Worm (Caenorhabditis elegans): ENCODE measurements around the gene ZC506.1.

Gene ZC506.1

ce11 chrX:9956052-9956451 lies 2.7 kb upstream of the ZC506.1 start:
- no peak for TF ChIP-seq unc-62 (GFP tag; optimal IDR thresholded peaks at IDR 0.05)

DNA sequence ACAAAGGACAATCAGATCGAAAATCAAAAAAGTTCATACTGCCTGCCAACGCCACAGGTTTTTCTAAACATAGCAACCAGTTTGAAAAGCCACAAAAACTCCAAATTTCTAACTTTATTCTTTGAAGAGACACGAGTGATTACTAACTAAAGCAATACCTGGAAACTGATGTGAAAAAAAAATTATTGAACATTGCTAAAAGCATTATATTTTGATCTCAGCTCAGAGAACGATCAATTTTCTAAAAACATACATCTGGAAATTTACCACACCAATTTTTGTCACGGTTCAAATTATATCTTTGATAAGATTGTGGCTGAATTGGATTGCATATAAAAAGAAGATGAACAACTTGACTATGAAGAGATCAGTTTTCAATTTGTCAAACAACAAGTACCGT lies 1.3 kb upstream of the ZC506.1 start:
- TF ChIP-seq unc-62 (GFP tag; optimal IDR thresholded peaks at IDR 0.05) = no peak

DNA sequence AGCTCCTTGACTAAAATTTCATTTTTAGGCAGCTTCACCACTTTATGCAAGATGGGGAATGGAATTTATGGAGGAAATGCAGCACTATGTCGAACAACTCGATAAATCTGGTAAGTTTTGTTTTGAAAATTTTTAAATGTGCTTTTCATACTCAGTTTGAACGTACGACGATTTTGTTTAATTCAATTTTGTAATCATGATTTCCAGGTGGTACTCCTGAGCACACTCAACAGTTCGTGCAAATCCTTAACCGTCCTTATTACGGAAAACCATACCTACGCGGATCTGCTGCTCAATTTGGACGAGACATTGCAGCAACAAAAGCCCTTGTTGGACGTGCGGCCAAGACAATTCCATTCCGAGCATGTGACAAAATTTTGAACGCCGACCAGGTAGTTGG lies 3.8 kb downstream of the ZC506.1 start:
- no peak for TF ChIP-seq unc-62 (GFP tag; optimal IDR thresholded peaks at IDR 0.05)

DNA sequence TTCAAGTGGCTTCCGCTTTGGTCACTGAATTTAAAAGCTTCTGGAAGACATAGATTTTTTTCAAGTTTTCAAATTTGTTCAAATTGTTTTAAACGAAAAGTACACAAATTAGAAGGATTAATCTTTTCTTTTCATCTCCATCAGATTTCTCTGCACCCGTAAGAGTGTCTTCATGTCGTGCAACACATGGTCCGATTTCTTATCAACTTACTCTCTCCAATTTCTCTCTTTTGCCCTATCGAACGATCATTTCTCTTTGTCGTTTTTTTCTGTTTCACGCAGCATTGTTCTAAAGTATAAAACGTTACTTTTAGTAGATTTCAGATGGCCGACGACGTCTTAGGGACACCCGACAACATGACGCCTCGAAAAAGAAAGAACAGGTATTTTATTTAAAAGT lies 6.5 kb downstream of the ZC506.1 start, which contains the start of gene pssy-1:
pssy-1 (plus strand) TSS at position 318 of the 400 bp plus-strand sequence.
- TF ChIP-seq unc-62 (GFP tag; optimal IDR thresholded peaks at IDR 0.05) = no peak

DNA sequence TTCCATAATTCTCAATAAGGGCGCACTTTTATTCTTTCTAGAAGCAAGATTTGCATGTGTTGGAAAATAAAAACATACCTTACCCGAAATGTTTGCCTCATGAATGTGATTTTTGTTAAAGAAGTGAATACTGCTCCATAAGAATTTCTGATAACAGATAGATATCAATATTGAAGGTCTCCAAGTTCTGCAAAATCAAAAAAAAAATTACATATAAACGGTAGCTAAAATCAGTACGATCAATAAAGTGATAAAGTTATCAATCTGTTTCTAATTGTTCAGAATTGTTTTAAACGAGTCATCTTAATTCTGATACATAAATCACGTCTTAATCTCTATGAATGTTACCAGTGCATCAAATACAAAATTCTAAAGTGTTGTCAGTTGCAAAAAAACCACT lies 17.4 kb downstream of the ZC506.1 start, which contains the start of gene mgl-1:
mgl-1 (minus strand) TSS at position 101 of the 400 bp plus-strand sequence.
- TF ChIP-seq unc-62 (GFP tag; optimal IDR thresholded peaks at IDR 0.05) = no peak

DNA sequence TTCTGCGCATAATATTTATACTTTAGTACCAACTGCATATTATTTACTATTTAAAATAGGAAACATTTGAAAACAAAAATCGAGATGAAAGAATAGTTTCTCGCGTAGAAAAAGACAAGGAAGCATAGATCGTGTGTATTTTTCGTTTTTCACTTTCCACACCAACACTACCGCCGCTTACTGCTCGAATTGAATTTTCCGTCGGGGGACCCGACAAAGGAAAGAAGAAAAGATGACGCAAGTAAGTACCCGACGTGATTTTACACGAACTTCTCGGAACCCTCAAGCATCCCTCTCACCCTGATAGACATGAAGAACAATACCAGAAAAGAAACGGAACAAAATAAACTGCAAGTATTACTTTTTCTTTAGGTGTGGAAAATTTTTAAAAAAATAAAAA lies 22.5 kb downstream of the ZC506.1 start:
- TF ChIP-seq unc-62 (GFP tag; optimal IDR thresholded peaks at IDR 0.05) = no peak

DNA sequence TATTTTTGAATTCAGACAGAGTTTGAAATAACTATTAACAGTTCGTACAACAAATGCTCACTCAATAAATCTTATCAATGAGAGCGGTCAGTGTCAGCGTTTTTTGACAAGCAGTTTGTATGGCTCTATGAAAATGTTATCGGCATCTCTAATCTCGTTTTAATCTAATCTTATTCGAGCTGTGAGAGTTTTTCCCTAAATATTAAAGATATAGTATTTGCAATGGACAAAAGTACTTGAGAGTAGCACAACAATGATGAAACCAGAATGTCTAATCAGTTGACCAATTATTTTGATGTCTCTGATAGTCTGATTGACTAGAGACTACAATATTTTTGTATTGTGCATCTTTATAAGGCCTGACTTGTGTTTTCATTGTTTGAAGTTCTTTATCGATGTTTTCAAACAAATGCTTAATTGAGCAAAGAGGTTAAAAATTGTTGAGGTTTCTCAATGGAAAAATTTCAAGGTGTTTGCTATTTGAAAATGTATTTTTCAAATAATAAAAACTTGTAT lies 26.2 kb downstream of the ZC506.1 start, which contains the start of gene F19C6.5:
F19C6.5 (minus strand) TSS at position 51 of the 516 bp plus-strand sequence.
- no peak for TF ChIP-seq unc-62 (GFP tag; optimal IDR thresholded peaks at IDR 0.05)

DNA sequence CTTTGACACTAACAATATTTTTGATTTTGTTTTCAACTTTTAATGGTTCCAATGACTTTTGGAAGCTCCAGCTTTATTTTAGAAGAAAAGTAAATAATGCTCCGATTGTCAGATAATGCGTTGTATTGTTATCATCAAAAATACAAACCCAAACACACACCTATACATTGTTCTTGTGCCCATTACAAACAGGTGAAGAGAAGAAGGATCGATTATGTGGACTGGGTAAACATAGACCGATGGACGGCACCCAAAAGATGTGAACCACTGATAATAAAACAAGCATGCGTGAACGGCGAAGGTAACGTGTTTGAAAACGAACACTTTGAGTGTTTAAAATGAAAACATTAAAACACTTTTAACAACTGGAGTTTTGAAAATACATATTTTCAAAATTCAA lies 28.4 kb downstream of the ZC506.1 start:
- no peak for TF ChIP-seq unc-62 (GFP tag; optimal IDR thresholded peaks at IDR 0.05)

- no peak for TF ChIP-seq unc-62 (GFP tag; optimal IDR thresholded peaks at IDR 0.05)
These were observed 30.1 kb downstream of the ZC506.1 start for ce11 chrX:9988884-9989283.

DNA sequence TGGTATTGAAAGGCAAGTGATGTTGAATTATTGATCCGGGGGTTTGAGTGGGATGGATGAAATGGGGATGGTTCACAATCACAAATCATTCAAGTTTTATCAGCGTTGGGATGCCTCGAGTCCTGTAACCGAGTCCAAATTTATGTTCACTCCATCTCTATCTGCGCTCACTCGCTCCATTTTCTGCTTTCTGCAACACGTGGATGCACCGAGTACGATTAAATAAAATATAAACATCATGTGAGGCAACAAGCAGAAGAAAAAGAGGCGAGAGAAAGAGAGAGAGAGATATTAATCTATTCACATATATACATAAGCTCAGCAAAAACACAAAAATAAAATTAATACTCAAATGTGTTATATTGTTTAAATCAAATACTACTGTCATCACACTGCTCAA lies 34.3 kb downstream of the ZC506.1 start:
- TF ChIP-seq unc-62 (GFP tag; optimal IDR thresholded peaks at IDR 0.05) = no peak

ce11 chrX:9997344-9997743 lies 38.6 kb downstream of the ZC506.1 start:
- TF ChIP-seq unc-62 (GFP tag; optimal IDR thresholded peaks at IDR 0.05) = no peak

- TF ChIP-seq unc-62 (GFP tag; optimal IDR thresholded peaks at IDR 0.05) = no peak
These were observed 40.4 kb downstream of the ZC506.1 start, which contains the start of gene grk-1 for ce11 chrX:9999192-9999591. Gene grk-1, minus strand, starts transcription at chrX:9999208.

DNA sequence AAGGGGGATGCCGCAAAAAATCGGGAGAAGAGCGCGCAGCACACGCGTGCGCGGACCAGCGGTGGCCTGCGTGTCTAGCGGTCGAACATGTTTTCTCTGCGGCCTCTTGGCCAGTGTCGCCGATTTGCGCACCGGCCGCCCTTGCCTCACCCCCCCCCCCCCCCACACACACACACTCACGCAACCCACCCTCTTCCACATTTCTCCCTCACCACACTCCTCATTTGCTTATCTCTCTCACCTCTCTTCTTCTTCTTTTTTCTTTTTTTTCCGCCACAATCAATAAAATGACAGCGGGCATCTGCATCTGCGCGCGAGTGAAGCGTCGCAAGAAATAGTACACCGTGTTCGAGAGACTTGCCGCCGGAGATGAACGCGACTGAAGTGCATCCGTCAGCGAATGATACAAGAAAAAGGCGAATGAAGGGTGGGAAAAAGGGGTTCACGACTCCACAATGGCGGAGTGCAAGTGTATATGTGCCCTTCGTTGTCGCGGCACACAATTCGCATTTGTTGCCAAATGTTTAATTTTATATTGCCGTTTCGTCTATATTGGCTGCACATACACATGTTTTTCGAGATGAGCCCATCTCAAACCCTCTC lies 40.9 kb downstream of the ZC506.1 start:
- TF ChIP-seq unc-62 (GFP tag; optimal IDR thresholded peaks at IDR 0.05) = no peak

ce11 chrX:10000635-10001034 lies 41.9 kb downstream of the ZC506.1 start, which contains the start of gene F19C6.2:
Gene F19C6.2, plus strand, starts transcription at chrX:10000935.
- TF ChIP-seq unc-62 (GFP tag; optimal IDR thresholded peaks at IDR 0.05) = no peak

DNA sequence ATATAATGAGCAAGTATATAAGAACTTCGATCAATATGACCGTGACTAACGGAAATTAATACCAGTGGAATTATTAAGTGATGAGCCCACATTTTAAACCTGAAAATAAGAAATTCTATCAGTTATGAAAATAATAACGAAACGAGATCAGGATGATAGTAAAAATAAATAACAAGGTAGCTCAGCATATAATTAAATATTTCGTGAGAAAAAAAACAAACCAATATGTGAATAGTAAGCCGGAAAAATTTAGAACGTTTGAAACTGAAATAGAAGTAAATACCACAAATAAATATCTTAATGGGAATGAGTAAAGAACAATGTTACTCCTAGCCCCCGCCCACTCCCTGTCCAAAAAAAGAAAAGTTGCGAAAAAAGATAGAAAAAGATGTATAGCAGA lies 49.9 kb downstream of the ZC506.1 start, which contains the start of gene F19C6.3:
F19C6.3 (minus strand) TSS at position 101 of the 400 bp plus-strand sequence.
- TF ChIP-seq unc-62 (GFP tag; optimal IDR thresholded peaks at IDR 0.05) = no peak

DNA sequence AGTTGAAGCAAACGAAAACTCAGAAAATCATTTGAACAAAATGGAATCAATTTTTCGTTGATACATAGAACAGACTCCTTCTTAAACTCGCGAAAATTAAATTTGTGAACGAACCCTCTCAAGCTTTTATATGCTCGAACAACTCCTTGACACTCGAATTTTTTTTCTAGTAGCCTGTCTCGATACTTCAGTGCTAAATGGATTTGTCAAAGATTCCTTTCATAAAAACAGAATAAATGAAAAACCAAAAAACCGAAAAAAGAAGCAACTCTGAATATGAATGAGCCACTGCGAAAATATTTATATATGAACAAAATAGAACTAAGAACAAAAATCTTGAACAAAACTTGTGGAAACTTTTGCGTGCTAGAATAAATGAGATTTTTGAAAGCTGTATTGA lies 51.2 kb downstream of the ZC506.1 start:
- no peak for TF ChIP-seq unc-62 (GFP tag; optimal IDR thresholded peaks at IDR 0.05)

All from whole organism, dauer.